Fruit fly (Drosophila melanogaster): ENCODE data around the gene CG13601.

- TF ChIP-seq CG13204 (GFP tag; optimal IDR thresholded peaks at IDR 0.05): no peak
- TF ChIP-seq CG8159 (tag; optimal IDR thresholded peaks at IDR 0.05): no peak
Measured at dm6 chr3R:23919366-23919765, 8.1 kb downstream of the CG13601 start.

Data from whole organism, pupa.